Worm (Caenorhabditis elegans): ENCODE measurements around the gene C10E2.2.

DNA sequence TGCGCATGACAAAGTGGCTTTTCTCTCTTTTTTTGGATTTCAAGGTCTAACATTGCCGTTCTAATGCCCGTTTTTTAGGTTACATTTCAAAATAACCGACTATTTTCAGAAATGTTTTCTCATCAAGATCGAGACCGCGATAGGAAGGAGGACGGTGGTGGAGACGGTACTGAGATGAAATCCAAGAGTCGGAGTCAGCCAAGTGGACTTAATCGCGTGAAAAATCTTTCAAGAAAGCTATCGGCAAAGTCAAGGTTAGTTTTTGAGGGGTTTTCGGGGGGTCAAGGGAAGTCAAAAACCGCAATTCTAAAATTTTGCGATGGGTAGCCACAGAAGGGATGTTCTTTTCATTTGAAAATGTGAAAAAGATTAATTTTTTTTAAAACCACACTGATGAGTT, 50.9 kb downstream of the C10E2.2 start, which contains the start of gene aak-2:
- peak; percentile 17 for TF ChIP-seq nhr-23 (tag; optimal IDR thresholded peaks at IDR 0.05)
- TF ChIP-seq tbx-2 (tag; optimal IDR thresholded peaks at IDR 0.05), result no peak
